Fruit fly (Drosophila melanogaster) whole organism, embryonic: Measurements from ENCODE around the gene CG4914.

ENCODE experiments used
- Adf1 ChIP-seq: fragments of 200-800 bp; sonication (Bioruptor generic); IDR thresholded peaks from 2 replicates; pipeline ENCODE4 v1.3.6; 2022; ENCODE audit warnings: missing biosample characterization, missing genetic modification characterization
- CG10565 ChIP-seq: fragments of 200-800 bp; sonication (Bioruptor generic); optimal IDR thresholded peaks from 3 replicates; lab custom pipeline; 2016; ENCODE audit warnings: missing biosample characterization, mild to moderate bottlenecking, missing genetic modification characterization
- CG11456 ChIP-seq: fragments of 200-800 bp; sonication (Bioruptor generic); IDR thresholded peaks from 3 replicates; pipeline ENCODE4 v1.3.6; 2022; ENCODE audit warnings: missing biosample characterization, missing genetic modification characterization
- CG12071 ChIP-seq: fragments of 200-800 bp; sonication (Bioruptor generic); optimal IDR thresholded peaks from 3 replicates; lab custom pipeline; 2018; ENCODE audit warnings: missing biosample characterization, mild to moderate bottlenecking, missing genetic modification characterization
- CG12219 ChIP-seq: fragments of 200-800 bp; sonication (Bioruptor generic); optimal IDR thresholded peaks from 3 replicates; lab custom pipeline; 2018; ENCODE audit warnings: missing biosample characterization, mild to moderate bottlenecking, missing genetic modification characterization
- CG12942 ChIP-seq: fragments of 200-800 bp; sonication (Bioruptor generic); optimal IDR thresholded peaks from 3 replicates; lab custom pipeline; 2016; ENCODE audit warnings: missing biosample characterization, missing genetic modification characterization
- CG14441 ChIP-seq: fragments of 200-800 bp; sonication (Bioruptor generic); IDR thresholded peaks from 2 replicates; pipeline ENCODE4 v1.3.6; 2022; ENCODE audit warnings: missing biosample characterization, missing genetic modification characterization
- CG15011 ChIP-seq: fragments of 200-800 bp; sonication (Bioruptor generic); optimal IDR thresholded peaks from 3 replicates; lab custom pipeline; 2018; ENCODE audit warnings: missing biosample characterization, mild to moderate bottlenecking, missing genetic modification characterization
- CG15073 ChIP-seq: fragments of 200-800 bp; sonication (Bioruptor generic); optimal IDR thresholded peaks from 2 replicates; lab custom pipeline; 2016; ENCODE audit warnings: missing biosample characterization, missing genetic modification characterization
- CG2202 ChIP-seq: fragments of 200-800 bp; sonication (Bioruptor generic); optimal IDR thresholded peaks from 2 replicates; lab custom pipeline; 2018; ENCODE audit warnings: missing biosample characterization, mild to moderate bottlenecking, missing genetic modification characterization
- CG31224 ChIP-seq: fragments of 200-800 bp; sonication (Bioruptor generic); IDR thresholded peaks from 2 replicates; pipeline ENCODE4 v1.3.6; 2022; ENCODE audit warnings: missing biosample characterization, missing genetic modification characterization
- CG34422 ChIP-seq: fragments of 200-800 bp; sonication (Bioruptor generic); IDR thresholded peaks from 3 replicates; pipeline ENCODE4 v1.3.6; 2022; ENCODE audit warnings: missing biosample characterization, missing genetic modification characterization
- CG3847 ChIP-seq: fragments of 200-800 bp; sonication (Bioruptor generic); IDR thresholded peaks from 2 replicates; pipeline ENCODE4 v1.3.6; 2022; ENCODE audit warnings: missing biosample characterization, missing genetic modification characterization
- CG3995 ChIP-seq: fragments of 200-800 bp; sonication (Bioruptor generic); optimal IDR thresholded peaks from 3 replicates; lab custom pipeline; 2016; ENCODE audit warnings: missing biosample characterization, missing genetic modification characterization
- CG4617 ChIP-seq: fragments of 200-800 bp; sonication (Bioruptor generic); optimal IDR thresholded peaks from 3 replicates; lab custom pipeline; 2016; ENCODE audit warnings: missing biosample characterization, missing genetic modification characterization, borderline replicate concordance
- CG4854 ChIP-seq: fragments of 200-800 bp; sonication (Bioruptor generic); optimal IDR thresholded peaks from 2 replicates; lab custom pipeline; 2016; ENCODE audit warnings: missing biosample characterization, missing genetic modification characterization, inconsistent platforms
- CG8388 ChIP-seq: fragments of 200-800 bp; sonication (Bioruptor generic); optimal IDR thresholded peaks from 2 replicates; lab custom pipeline; 2019; ENCODE audit warnings: missing biosample characterization, mild to moderate bottlenecking, missing genetic modification characterization, moderate library complexity
- CG9437 ChIP-seq: fragments of 200-800 bp; sonication (Bioruptor generic); optimal IDR thresholded peaks from 2 replicates; lab custom pipeline; 2018; ENCODE audit warnings: missing biosample characterization, mild to moderate bottlenecking, missing genetic modification characterization
- CG9727 ChIP-seq: fragments of 200-800 bp; sonication (Bioruptor generic); optimal IDR thresholded peaks from 3 replicates; lab custom pipeline; 2017; ENCODE audit warnings: missing biosample characterization, mild to moderate bottlenecking, missing genetic modification characterization
- D ChIP-seq, 2 experiments: fragments of 200-800 bp in 1 of 2; fragments of >200 bp in 1 of 2; sonication (Bioruptor generic) in 1 of 2; optimal IDR thresholded peaks; 2 replicates in 1 of 2; 3 replicates in 1 of 2; lab custom pipeline; 2017; ENCODE audit warnings: mild to moderate bottlenecking in 1 of 2, missing biosample characterization in 1 of 2, missing genetic modification characterization in 1 of 2, missing genetic modification reagents in 1 of 2
- HLH3B ChIP-seq: fragments of 200-800 bp; sonication (Bioruptor generic); IDR thresholded peaks from 2 replicates; pipeline ENCODE4 v1.3.6; 2022; ENCODE audit warnings: missing biosample characterization, missing genetic modification characterization
- HLH54F ChIP-seq: fragments of 200-800 bp; sonication (Bioruptor generic); optimal IDR thresholded peaks from 3 replicates; lab custom pipeline; 2016; ENCODE audit warnings: missing biosample characterization, missing genetic modification characterization
- NC2β ChIP-seq: fragments of 200-800 bp; sonication (Bioruptor generic); optimal IDR thresholded peaks from 2 replicates; lab custom pipeline; 2016; ENCODE audit warnings: missing biosample characterization, missing genetic modification characterization
- Six4 ChIP-seq: fragments of 200-800 bp; sonication (Bioruptor generic); optimal IDR thresholded peaks from 2 replicates; lab custom pipeline; 2016; ENCODE audit warnings: missing biosample characterization, missing genetic modification characterization
- Sry-β ChIP-seq: fragments of 200-800 bp; sonication (Bioruptor generic); optimal IDR thresholded peaks from 2 replicates; lab custom pipeline; 2018; ENCODE audit warnings: missing biosample characterization, mild to moderate bottlenecking, missing genetic modification characterization, moderate library complexity
- Vsx1 ChIP-seq: fragments of 200-800 bp; sonication (Bioruptor generic); optimal IDR thresholded peaks from 2 replicates; lab custom pipeline; 2017; ENCODE audit warnings: missing biosample characterization, mild to moderate bottlenecking, missing genetic modification characterization, missing genetic modification reagents
- ab ChIP-seq: fragments of 200-800 bp; sonication (Bioruptor generic); optimal IDR thresholded peaks from 2 replicates; lab custom pipeline; 2016; ENCODE audit warnings: missing biosample characterization, missing genetic modification characterization
- bbx ChIP-seq: fragments of 200-800 bp; sonication (Bioruptor generic); IDR thresholded peaks from 2 replicates; pipeline ENCODE4 v1.3.6; 2022; ENCODE audit warnings: missing biosample characterization, missing genetic modification characterization; ENCODE audit not compliant: partially characterized antibody
- caup ChIP-seq: fragments of 200-800 bp; sonication (Bioruptor generic); optimal IDR thresholded peaks from 3 replicates; lab custom pipeline; 2017; ENCODE audit warnings: missing biosample characterization, mild to moderate bottlenecking, missing genetic modification characterization, moderate library complexity; ENCODE audit not compliant: severe bottlenecking
- chm ChIP-seq: fragments of 200-800 bp; sonication (Bioruptor generic); IDR thresholded peaks from 2 replicates; pipeline ENCODE4 v1.3.6; 2022; ENCODE audit warnings: missing biosample characterization, missing genetic modification characterization
- chn ChIP-seq: fragments of 200-800 bp; sonication (Bioruptor generic); optimal IDR thresholded peaks from 2 replicates; lab custom pipeline; 2016; ENCODE audit warnings: missing biosample characterization, missing genetic modification characterization
- crp ChIP-seq, 2 experiments: fragments of 200-800 bp; sonication (Bioruptor generic); optimal IDR thresholded peaks; 2 replicates in 1 of 2; 3 replicates in 1 of 2; lab custom pipeline; 2017; ENCODE audit warnings: missing biosample characterization in 2 of 2, missing genetic modification characterization in 2 of 2, mild to moderate bottlenecking in 1 of 2, moderate library complexity in 1 of 2
- disco-r ChIP-seq: fragments of 200-800 bp; sonication (Bioruptor generic); optimal IDR thresholded peaks from 2 replicates; lab custom pipeline; 2016; ENCODE audit warnings: missing biosample characterization, missing genetic modification characterization
- ewg ChIP-seq: fragments of 200-800 bp; sonication (Bioruptor generic); optimal IDR thresholded peaks from 3 replicates; lab custom pipeline; 2017; ENCODE audit warnings: mild to moderate bottlenecking, missing biosample characterization, missing genetic modification reagents, missing genetic modification characterization
- fu2 ChIP-seq: fragments of 200-800 bp; sonication (Bioruptor generic); optimal IDR thresholded peaks from 2 replicates; lab custom pipeline; 2016; ENCODE audit warnings: missing biosample characterization, missing genetic modification characterization
- hb ChIP-seq: fragments of 200-800 bp; sonication (Bioruptor generic); IDR thresholded peaks from 3 replicates; pipeline ENCODE4 v1.3.6; 2022; ENCODE audit warnings: missing biosample characterization, missing genetic modification characterization; ENCODE audit not compliant: partially characterized antibody
- hth ChIP-seq: fragments of >200 bp; optimal IDR thresholded peaks from 2 replicates; lab custom pipeline; 2017; ENCODE audit warnings: inconsistent platforms
- kah ChIP-seq: fragments of 200-800 bp; sonication (Bioruptor generic); optimal IDR thresholded peaks from 2 replicates; lab custom pipeline; 2018; ENCODE audit warnings: missing biosample characterization, mild to moderate bottlenecking, missing genetic modification characterization
- lola ChIP-seq, 3 experiments: fragments of >200 bp in 2 of 3; fragments of 200-800 bp in 1 of 3; sonication (Bioruptor generic) in 1 of 3; optimal IDR thresholded peaks; 2 replicates each; lab custom pipeline; 2017 to 2019; ENCODE audit warnings: missing biosample characterization in 3 of 3, missing genetic modification characterization in 3 of 3, mild to moderate bottlenecking in 1 of 3, moderate library complexity in 1 of 3
- odd ChIP-seq: fragments of 200-800 bp; sonication (Bioruptor generic); optimal IDR thresholded peaks from 2 replicates; lab custom pipeline; 2017; ENCODE audit warnings: missing biosample characterization, mild to moderate bottlenecking, missing genetic modification characterization
- peb ChIP-seq: fragments of 200-800 bp; sonication (Bioruptor generic); IDR thresholded peaks from 2 replicates; pipeline ENCODE4 v1.3.6; 2022; ENCODE audit warnings: missing biosample characterization, missing genetic modification characterization
- pita ChIP-seq: fragments of 200-800 bp; sonication (Bioruptor generic); optimal IDR thresholded peaks from 2 replicates; lab custom pipeline; 2017; ENCODE audit warnings: missing biosample characterization, mild to moderate bottlenecking, missing genetic modification characterization
- pnt ChIP-seq: fragments of 200-800 bp; sonication (Bioruptor generic); optimal IDR thresholded peaks from 3 replicates; lab custom pipeline; 2016; ENCODE audit warnings: missing biosample characterization, missing genetic modification characterization
- prd ChIP-seq, 3 experiments: fragments of >200 bp in 2 of 3; fragments of 200-800 bp in 1 of 3; sonication (Bioruptor generic) in 1 of 3; optimal IDR thresholded peaks in 2 of 3; IDR thresholded peaks in 1 of 3; 2 replicates in 2 of 3; 3 replicates in 1 of 3; pipeline versions ENCODE4 v1.3.6 to Lab custom; 2017 to 2022; ENCODE audit warnings: missing biosample characterization in 1 of 3, missing genetic modification characterization in 1 of 3
- ttk ChIP-seq: fragments of 200-800 bp; sonication (Bioruptor generic); IDR thresholded peaks from 2 replicates; pipeline ENCODE4 v2.1.2; 2022; ENCODE audit warnings: missing biosample characterization, missing genetic modification characterization
- wek ChIP-seq: fragments of 200-800 bp; sonication (Bioruptor generic); optimal IDR thresholded peaks from 3 replicates; lab custom pipeline; 2018; ENCODE audit warnings: missing biosample characterization, mild to moderate bottlenecking, missing genetic modification characterization, moderate library complexity
- wor ChIP-seq: fragments of 200-800 bp; sonication (Bioruptor generic); IDR thresholded peaks from 2 replicates; pipeline ENCODE4 v1.3.6; 2022; ENCODE audit warnings: missing biosample characterization, missing genetic modification characterization
- yki ChIP-seq: fragments of >200 bp; optimal IDR thresholded peaks from 3 replicates; lab custom pipeline; 2018
- zf30C ChIP-seq: fragments of 200-800 bp; sonication (Bioruptor generic); optimal IDR thresholded peaks from 3 replicates; lab custom pipeline; 2018; ENCODE audit warnings: missing biosample characterization, mild to moderate bottlenecking, missing genetic modification characterization

Gene CG4914

dm6 chr3L:14665802-14666351, 12.1 kb downstream of the CG4914 start (continued):
- peak; percentile 82 for TF ChIP-seq CG15011 (GFP tag; lab: Kevin White, UChicago)
- peak; percentile 60 for TF ChIP-seq CG10565
- TF ChIP-seq chn (GFP tag; lab: Kevin White, UChicago), result peak; percentile 90
- peak; percentile 84 for TF ChIP-seq zf30C (GFP tag; lab: Kevin White, UChicago)
- peak; percentile 52 for TF ChIP-seq Sry-β (GFP tag; lab: Kevin White, UChicago)
- TF ChIP-seq pita (GFP tag; lab: Kevin White, UChicago), result no peak
- TF ChIP-seq CG34422 (GFP tag; lab: Robert Waterston, UW), result peak; percentile 75
- peak; percentile 76 for TF ChIP-seq CG3847 (GFP tag; lab: Robert Waterston, UW)
- TF ChIP-seq pnt (GFP tag; lab: Kevin White, UChicago), result peak; percentile 83
- TF ChIP-seq wek (GFP tag; lab: Kevin White, UChicago), result peak; percentile 71
- no peak for TF ChIP-seq D (optimal IDR thresholded peaks at IDR 0.05; lab: Kevin White, UChicago)
- TF ChIP-seq D (GFP tag; optimal IDR thresholded peaks at IDR 0.05; lab: Kevin White, UChicago), result peak; percentile 89
- TF ChIP-seq chm (GFP tag; lab: Robert Waterston, UW), result peak; percentile 91
- TF ChIP-seq CG4854 (GFP tag; lab: Kevin White, UChicago), result peak; percentile 89
- TF ChIP-seq caup, result peak; percentile 90
- peak; percentile 75 for TF ChIP-seq CG12942 (GFP tag; lab: Kevin White, UChicago)
- TF ChIP-seq Vsx1 (GFP tag; lab: Kevin White, UChicago), result peak; percentile 75
- TF ChIP-seq peb (GFP tag; lab: Robert Waterston, UW), result peak; percentile 72
- TF ChIP-seq wor (GFP tag; lab: Robert Waterston, UW), result peak; percentile 80
- peak; percentile 85 for TF ChIP-seq CG2202 (tag; lab: Kevin White, UChicago)
- TF ChIP-seq Six4 (GFP tag; lab: Kevin White, UChicago), result peak; percentile 88
- TF ChIP-seq fu2 (GFP tag; lab: Kevin White, UChicago), result peak; percentile 81
- TF ChIP-seq hth (lab: Kevin White, UChicago), result no peak
- TF ChIP-seq NC2β (GFP tag; lab: Kevin White, UChicago), result peak; percentile 86
- no peak for TF ChIP-seq yki
- peak; percentile 93 for TF ChIP-seq CG9727 (GFP tag; lab: Kevin White, UChicago)
- TF ChIP-seq Adf1 (GFP tag; lab: Robert Waterston, UW), result no peak
- 0 out of 2 replicates have a peak, but pooled peaks have one; percentile 11 for TF ChIP-seq bbx (GFP tag; lab: Robert Waterston, UW)
- peak; percentile 85 for TF ChIP-seq CG8388 (GFP tag; lab: Kevin White, UChicago)
- peak; percentile 87 for TF ChIP-seq HLH54F (GFP tag; lab: Kevin White, UChicago)
- peak; percentile 72 for TF ChIP-seq CG9437 (GFP tag; lab: Kevin White, UChicago)
- peak; percentile 92 for TF ChIP-seq CG12219 (GFP tag; lab: Kevin White, UChicago)
- TF ChIP-seq prd (optimal IDR thresholded peaks at IDR 0.05; lab: Kevin White, UChicago), result no peak
- TF ChIP-seq prd (GFP tag; IDR thresholded peaks at IDR 0.05; lab: Robert Waterston, UW), result peak; percentile 91
- TF ChIP-seq odd, result peak; percentile 78
- TF ChIP-seq ab (GFP tag; lab: Kevin White, UChicago), result peak; percentile 60
- TF ChIP-seq CG15073 (GFP tag; lab: Kevin White, UChicago), result peak; percentile 45
- TF ChIP-seq CG11456, result peak; percentile 83
- TF ChIP-seq CG12071, result peak; percentile 90
- TF ChIP-seq disco-r (GFP tag; lab: Kevin White, UChicago), result peak; percentile 79
- TF ChIP-seq crp (GFP tag; optimal IDR thresholded peaks at IDR 0.05; lab: Kevin White, UChicago), result peak in 1 of 2 experiments; percentile 39
- peak in 1 of 3 experiments; percentile 89 for TF ChIP-seq lola (GFP tag; optimal IDR thresholded peaks at IDR 0.05; lab: Kevin White, UChicago)
- TF ChIP-seq ewg, result peak; percentile 82
- TF ChIP-seq ttk (GFP tag; lab: Robert Waterston, UW), result peak; percentile 86
- TF ChIP-seq HLH3B (GFP tag; lab: Robert Waterston, UW), result peak; percentile 89
- TF ChIP-seq CG4617 (GFP tag; lab: Kevin White, UChicago), result peak; percentile 65
- no peak for TF ChIP-seq hb (GFP tag; lab: Robert Waterston, UW)
- TF ChIP-seq CG31224 (GFP tag; lab: Robert Waterston, UW), result peak; percentile 68
- TF ChIP-seq CG14441, result peak; percentile 85
- TF ChIP-seq CG3995 (GFP tag; lab: Kevin White, UChicago), result peak; percentile 5
- peak; percentile 81 for TF ChIP-seq kah
